Worm (Caenorhabditis elegans): Measurements from ENCODE around the gene C07G3.15.
A peak's percentile ranks its signal among the peaks of the same experiment; 100 is the strongest.

Gene C07G3.15

DNA sequence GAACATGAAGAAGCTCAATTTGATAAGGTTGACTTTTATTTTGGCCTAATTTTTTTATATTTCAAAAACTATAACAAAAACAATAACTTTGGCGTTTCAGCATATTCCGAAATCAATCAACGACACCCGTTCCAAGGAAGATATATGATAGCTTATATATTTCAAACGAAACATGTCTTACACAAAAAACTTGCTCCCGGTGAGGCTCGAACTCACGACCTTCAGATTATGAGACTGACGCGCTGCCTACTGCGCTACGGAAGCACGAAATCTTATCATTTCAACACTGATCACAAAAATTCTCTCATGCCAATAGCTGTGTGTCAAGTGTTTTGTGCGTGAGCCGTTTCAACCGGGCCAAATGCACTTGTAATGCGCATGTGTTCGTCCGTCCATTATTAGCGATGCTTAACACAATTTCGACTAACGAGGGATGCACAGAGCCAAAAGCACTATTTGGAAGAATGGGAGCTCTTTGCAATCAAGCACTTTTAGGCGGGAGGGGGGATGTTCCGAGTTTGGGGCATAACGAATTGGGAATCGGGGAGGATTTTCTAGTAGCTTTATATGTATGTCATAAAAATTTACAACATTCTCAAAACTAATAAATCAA lies 41.5 kb downstream of the C07G3.15 start (continued):
- TF ChIP-seq zip-11 (GFP tag; IDR thresholded peaks at IDR 0.05) (no peak), R02D3.7 (tag; optimal IDR thresholded peaks at IDR 0.05) (no peak), snpc-1.2 (GFP tag; IDR thresholded peaks at IDR 0.05) (peak; percentile 38; the same call in 1 of the 2 replicates), tra-1 (GFP tag; IDR thresholded peaks at IDR 0.05) (no peak), mes-2 (tag; optimal IDR thresholded peaks at IDR 0.05; ENCODE audit: poor library complexity, severe bottlenecking) (no peak), nhr-41 (GFP tag; IDR thresholded peaks at IDR 0.05) (no peak), dve-1 (tag; optimal IDR thresholded peaks at IDR 0.05; ENCODE audit: insufficient read depth) (no peak), daf-16 (GFP tag; optimal IDR thresholded peaks at IDR 0.05) (peak in 1 of 2 experiments; percentile 35), daf-16 (tag; optimal IDR thresholded peaks at IDR 0.05) (no peak), T20F7.1 (GFP tag; optimal IDR thresholded peaks at IDR 0.05) (no peak), unc-130 (GFP tag; optimal IDR thresholded peaks at IDR 0.05) (no peak), nhr-10 (tag; optimal IDR thresholded peaks at IDR 0.05) (no peak), ces-1 (GFP tag; optimal IDR thresholded peaks at IDR 0.05) (no peak), nhr-77 (tag; optimal IDR thresholded peaks at IDR 0.05) (no peak), nhr-11 (tag; optimal IDR thresholded peaks at IDR 0.05) (no peak), tag-97 (GFP tag; IDR thresholded peaks at IDR 0.05) (no peak), nhr-28 (tag; optimal IDR thresholded peaks at IDR 0.05) (no peak), pha-4 (GFP tag; IDR thresholded peaks at IDR 0.05) (peak; percentile 41; the same call in 1 of the 2 replicates), pha-4 (tag; optimal IDR thresholded peaks at IDR 0.05) (no peak), F10B5.3 (tag; optimal IDR thresholded peaks at IDR 0.05) (no peak), dpl-1 (GFP tag; optimal IDR thresholded peaks at IDR 0.05) (no peak), lin-1 (GFP tag; IDR thresholded peaks at IDR 0.05) (no peak), lin-29 (GFP tag; IDR thresholded peaks at IDR 0.05) (no peak), ctbp-1 (GFP tag; IDR thresholded peaks at IDR 0.05) (no peak), nhr-111 (GFP tag; optimal IDR thresholded peaks at IDR 0.05) (no peak), mdl-1 (tag; optimal IDR thresholded peaks at IDR 0.05) (no peak), lin-38 (GFP tag; IDR thresholded peaks at IDR 0.05) (no peak; the same call in 1 of the 2 replicates), hlh-30 (tag; optimal IDR thresholded peaks at IDR 0.05; ENCODE audit: insufficient read depth) (no peak), nhr-237 (tag; optimal IDR thresholded peaks at IDR 0.05) (no peak), lim-7 (GFP tag; IDR thresholded peaks at IDR 0.05) (peak; percentile 67), daf-8 (GFP tag; IDR thresholded peaks at IDR 0.05) (no peak), nhr-102 (tag; optimal IDR thresholded peaks at IDR 0.05) (peak; percentile 58), nhr-42 (GFP tag; IDR thresholded peaks at IDR 0.05) (no peak), Y75B8A.6 (GFP tag; IDR thresholded peaks at IDR 0.05) (no peak), F37D6.2 (tag; optimal IDR thresholded peaks at IDR 0.05) (no peak), ceh-32 (tag; optimal IDR thresholded peaks at IDR 0.05; ENCODE audit: poor library complexity) (no peak), daf-19 (GFP tag; conservative IDR thresholded peaks at IDR 0.05) (0 out of 2 replicates have a peak, but pooled peaks have one; percentile 28), nhr-25 (tag; optimal IDR thresholded peaks at IDR 0.05; ENCODE audit: borderline replicate concordance, insufficient read depth) (no peak)

DNA sequence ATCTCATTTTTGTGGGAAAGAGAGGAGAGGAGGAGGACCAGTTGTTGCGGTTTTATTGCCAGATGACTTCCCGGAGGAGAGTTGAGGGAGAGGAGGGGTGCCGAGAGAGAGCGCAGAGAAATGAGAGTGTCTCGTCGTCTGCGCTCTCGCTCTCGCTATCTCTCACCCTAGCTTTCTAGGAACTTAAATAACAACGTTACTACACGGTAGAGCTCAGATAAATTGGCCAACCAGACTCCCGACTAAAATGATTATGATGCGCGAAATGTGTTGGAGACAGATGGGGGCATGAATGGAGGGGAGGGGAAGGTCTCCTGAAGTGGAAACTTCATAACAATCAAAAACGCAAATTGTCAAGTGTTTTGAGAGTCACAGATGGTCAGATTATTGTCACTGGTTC lies 42.2 kb downstream of the C07G3.15 start:
- TF ChIP-seq aha-1 (tag): peak; percentile 71
- TF ChIP-seq set-16 (GFP tag; IDR thresholded peaks at IDR 0.05): peak; percentile 37; the same call in 1 of the 2 replicates
- TF ChIP-seq ama-1 (optimal IDR thresholded peaks at IDR 0.05): no peak
- TF ChIP-seq unc-62 (GFP tag; optimal IDR thresholded peaks at IDR 0.05 in 1 of 2): peak in 1 of 2 experiments; percentile 54
- no peak for TF ChIP-seq unc-62 (tag; optimal IDR thresholded peaks at IDR 0.05)
- no peak for TF ChIP-seq nhr-25 (tag; optimal IDR thresholded peaks at IDR 0.05; ENCODE audit: borderline replicate concordance, insufficient read depth)
- TF ChIP-seq zfp-3 (GFP tag; conservative IDR thresholded peaks at IDR 0.05): no peak
